ENCODE assay signal across 5 worm cellular contexts in genomic region chrIV:10420440-10420839, ce11.
TF ChIP-seq lines count a peak whose summit lies in the region.

No protein-coding gene starts in this region.

TF ChIP-seq in whole organism, L1 larva, 84 proteins besides CTCF, POLR2A, EP300 and RAD21:
- no peak for TF ChIP-seq elt-3 (tag; optimal IDR thresholded peaks at IDR 0.05; lab: Kevin White, UChicago)
- no peak for TF ChIP-seq pag-3 (tag; optimal IDR thresholded peaks at IDR 0.05; lab: Kevin White, UChicago; ENCODE audit: borderline replicate concordance, insufficient read depth)
- TF ChIP-seq lin-35 (GFP tag; optimal IDR thresholded peaks at IDR 0.05; lab: Kevin White, UChicago), result peak in 1 of 2 experiments; percentile 21
- TF ChIP-seq dpl-1 (GFP tag; optimal IDR thresholded peaks at IDR 0.05; lab: Kevin White, UChicago), result no peak
- no peak for TF ChIP-seq fkh-4 (tag; optimal IDR thresholded peaks at IDR 0.05; lab: Kevin White, UChicago; ENCODE audit: borderline replicate concordance)
- TF ChIP-seq unc-30 (tag; optimal IDR thresholded peaks at IDR 0.05; lab: Kevin White, UChicago), result no peak
- TF ChIP-seq unc-130 (tag; optimal IDR thresholded peaks at IDR 0.05; lab: Kevin White, UChicago), result no peak
- peak; percentile 2 for TF ChIP-seq elt-2 (tag; optimal IDR thresholded peaks at IDR 0.05; lab: Kevin White, UChicago)
- TF ChIP-seq mep-1 (tag; optimal IDR thresholded peaks at IDR 0.05; lab: Kevin White, UChicago), result peak; percentile 15

TF ChIP-seq in whole organism, L2 larva, 48 proteins besides CTCF, POLR2A, EP300 and RAD21:
- no peak for TF ChIP-seq nhr-237 (tag; optimal IDR thresholded peaks at IDR 0.05; lab: Kevin White, UChicago)
- no peak for TF ChIP-seq nhr-77 (tag; optimal IDR thresholded peaks at IDR 0.05; lab: Kevin White, UChicago)
- TF ChIP-seq sma-9 (GFP tag; optimal IDR thresholded peaks at IDR 0.05; lab: Kevin White, UChicago), result no peak
- TF ChIP-seq sma-9 (tag; optimal IDR thresholded peaks at IDR 0.05; lab: Kevin White, UChicago), result no peak
- no peak for TF ChIP-seq gmeb-1 (tag; optimal IDR thresholded peaks at IDR 0.05; lab: Kevin White, UChicago)
- TF ChIP-seq sma-3 (GFP tag; optimal IDR thresholded peaks at IDR 0.05; lab: Kevin White, UChicago), result no peak
- no peak for TF ChIP-seq C34F6.9 (tag; optimal IDR thresholded peaks at IDR 0.05; lab: Kevin White, UChicago)
- peak; percentile 71 for TF ChIP-seq fos-1 (tag; optimal IDR thresholded peaks at IDR 0.05; lab: Kevin White, UChicago)
TF ChIP-seq in whole organism, L2 larva: peak in this region for 1.

TF ChIP-seq in whole organism, L3 larva, 47 proteins besides CTCF, POLR2A, EP300 and RAD21:
- TF ChIP-seq nhr-12 (tag; optimal IDR thresholded peaks at IDR 0.05; lab: Kevin White, UChicago), result no peak
- TF ChIP-seq elt-2 (tag; optimal IDR thresholded peaks at IDR 0.05; lab: Kevin White, UChicago), result peak; percentile 61
- peak; percentile 48 for TF ChIP-seq pqm-1 (tag; optimal IDR thresholded peaks at IDR 0.05; lab: Kevin White, UChicago)
- TF ChIP-seq nfya-1 (tag; optimal IDR thresholded peaks at IDR 0.05; lab: Kevin White, UChicago; ENCODE audit: insufficient read depth), result no peak
- TF ChIP-seq pha-4 (tag; optimal IDR thresholded peaks at IDR 0.05; lab: Kevin White, UChicago), result peak; percentile 44
- TF ChIP-seq egl-27 (tag; optimal IDR thresholded peaks at IDR 0.05; lab: Kevin White, UChicago), result no peak
- TF ChIP-seq mdl-1 (tag; optimal IDR thresholded peaks at IDR 0.05; lab: Kevin White, UChicago), result no peak
- no peak for TF ChIP-seq fkh-10 (GFP tag; optimal IDR thresholded peaks at IDR 0.05; lab: Kevin White, UChicago)
- TF ChIP-seq ama-1 (optimal IDR thresholded peaks at IDR 0.05; lab: Kevin White, UChicago), result no peak
- TF ChIP-seq lin-15B (tag; optimal IDR thresholded peaks at IDR 0.05; lab: Kevin White, UChicago), result no peak
- TF ChIP-seq nhr-28 (tag; optimal IDR thresholded peaks at IDR 0.05; lab: Kevin White, UChicago), result no peak
- TF ChIP-seq R02D3.7 (tag; optimal IDR thresholded peaks at IDR 0.05; lab: Kevin White, UChicago), result no peak
- TF ChIP-seq eor-1 (tag; optimal IDR thresholded peaks at IDR 0.05; lab: Kevin White, UChicago), result no peak

TF ChIP-seq in whole organism, L4 larva, 104 proteins besides CTCF, POLR2A, EP300 and RAD21 (continues in another document):
- TF ChIP-seq aly-2 (tag; optimal IDR thresholded peaks at IDR 0.05; lab: Kevin White, UChicago), result no peak
- TF ChIP-seq dmd-8 (GFP tag; IDR thresholded peaks at IDR 0.05; lab: Robert Waterston, UW), result no peak
- peak; percentile 29 for TF ChIP-seq hlh-11 (tag; optimal IDR thresholded peaks at IDR 0.05; lab: Kevin White, UChicago)
- TF ChIP-seq hlh-30 (tag; optimal IDR thresholded peaks at IDR 0.05; lab: Kevin White, UChicago; ENCODE audit: insufficient read depth), result no peak
- no peak for TF ChIP-seq lin-13 (GFP tag; optimal IDR thresholded peaks at IDR 0.05; lab: Kevin White, UChicago)
- TF ChIP-seq F10B5.3 (tag; optimal IDR thresholded peaks at IDR 0.05; lab: Kevin White, UChicago), result no peak
- no peak for TF ChIP-seq ZK546.5 (tag; optimal IDR thresholded peaks at IDR 0.05; lab: Kevin White, UChicago)
- no peak for TF ChIP-seq lin-1 (GFP tag; IDR thresholded peaks at IDR 0.05; lab: Robert Waterston, UW)
- no peak for TF ChIP-seq lim-7 (GFP tag; IDR thresholded peaks at IDR 0.05; lab: Robert Waterston, UW)
- no peak for TF ChIP-seq lin-39 (tag; optimal IDR thresholded peaks at IDR 0.05; lab: Kevin White, UChicago)
- TF ChIP-seq dve-1 (tag; optimal IDR thresholded peaks at IDR 0.05; lab: Kevin White, UChicago; ENCODE audit: insufficient read depth), result peak; percentile 22
- TF ChIP-seq nhr-48 (tag; optimal IDR thresholded peaks at IDR 0.05; lab: Kevin White, UChicago), result no peak
- TF ChIP-seq lir-3 (tag; optimal IDR thresholded peaks at IDR 0.05; lab: Kevin White, UChicago), result no peak
- no peak for TF ChIP-seq zag-1 (tag; optimal IDR thresholded peaks at IDR 0.05; lab: Kevin White, UChicago)
- TF ChIP-seq nhr-77 (tag; optimal IDR thresholded peaks at IDR 0.05; lab: Kevin White, UChicago), result no peak
- no peak for TF ChIP-seq fos-1 (tag; optimal IDR thresholded peaks at IDR 0.05; lab: Kevin White, UChicago)
- no peak for TF ChIP-seq F49E8.2 (tag; optimal IDR thresholded peaks at IDR 0.05; lab: Kevin White, UChicago; ENCODE audit: borderline replicate concordance)
- TF ChIP-seq egl-43 (GFP tag; IDR thresholded peaks at IDR 0.05; lab: Robert Waterston, UW), result no peak
- no peak for TF ChIP-seq mdl-1 (tag; optimal IDR thresholded peaks at IDR 0.05; lab: Kevin White, UChicago)
- TF ChIP-seq zfp-3 (GFP tag; conservative IDR thresholded peaks at IDR 0.05; lab: Robert Waterston, UW), result no peak
- TF ChIP-seq egl-27 (tag; optimal IDR thresholded peaks at IDR 0.05; lab: Kevin White, UChicago), result no peak
- TF ChIP-seq Y75B8A.6 (GFP tag; IDR thresholded peaks at IDR 0.05; lab: Robert Waterston, UW), result no peak
- TF ChIP-seq mxl-3 (GFP tag; optimal IDR thresholded peaks at IDR 0.05; lab: Kevin White, UChicago), result peak; percentile 36
- TF ChIP-seq ctbp-1 (GFP tag; IDR thresholded peaks at IDR 0.05; lab: Robert Waterston, UW), result no peak
- peak; percentile 57 for TF ChIP-seq dmd-6 (GFP tag; IDR thresholded peaks at IDR 0.05; lab: Robert Waterston, UW)
- peak; percentile 14 for TF ChIP-seq pqm-1 (tag; optimal IDR thresholded peaks at IDR 0.05; lab: Kevin White, UChicago)
- TF ChIP-seq madf-9 (GFP tag; conservative IDR thresholded peaks at IDR 0.05; lab: Robert Waterston, UW), result no peak
- no peak for TF ChIP-seq lin-38 (GFP tag; IDR thresholded peaks at IDR 0.05; lab: Robert Waterston, UW)
- no peak for TF ChIP-seq pha-4 (GFP tag; IDR thresholded peaks at IDR 0.05; lab: Robert Waterston, UW)
- no peak for TF ChIP-seq pha-4 (tag; optimal IDR thresholded peaks at IDR 0.05; lab: Kevin White, UChicago)
- TF ChIP-seq ceh-44 (GFP tag; IDR thresholded peaks at IDR 0.05; lab: Robert Waterston, UW), result no peak
- TF ChIP-seq attf-4 (tag; optimal IDR thresholded peaks at IDR 0.05; lab: Kevin White, UChicago), result no peak
- TF ChIP-seq jun-1 (tag; optimal IDR thresholded peaks at IDR 0.05; lab: Kevin White, UChicago), result no peak
- no peak for TF ChIP-seq ztf-7 (tag; optimal IDR thresholded peaks at IDR 0.05; lab: Kevin White, UChicago)
- no peak for TF ChIP-seq skn-1 (tag; optimal IDR thresholded peaks at IDR 0.05; lab: Kevin White, UChicago)

TF ChIP-seq in whole organism, young adult, 124 proteins besides CTCF, POLR2A, EP300 and RAD21:
- TF ChIP-seq nhr-80 (tag; optimal IDR thresholded peaks at IDR 0.05; lab: Kevin White, UChicago) (peak; percentile 86), lir-1 (GFP tag; conservative IDR thresholded peaks at IDR 0.05; lab: Robert Waterston, UW) (no peak), mel-28 (tag; optimal IDR thresholded peaks at IDR 0.05; lab: Kevin White, UChicago; ENCODE audit: borderline replicate concordance) (no peak), sea-2 (GFP tag; IDR thresholded peaks at IDR 0.05; lab: Robert Waterston, UW) (no peak), tbp1 (GFP tag; optimal IDR thresholded peaks at IDR 0.05; lab: Kevin White, UChicago) (no peak)
